Fruit fly (Drosophila melanogaster): ENCODE data around the gene Gabat.
A peak's percentile ranks its signal among the peaks of the same experiment; 100 is the strongest.

Gene Gabat

dm6 chr3L:20004442-20004869 lies 4.0 kb upstream of the Gabat start (continued):
- TF ChIP-seq chinmo (GFP tag; IDR thresholded peaks at IDR 0.05; ENCODE audit: partially characterized antibody): no peak
- TF ChIP-seq Sin3A (optimal IDR thresholded peaks at IDR 0.05): no peak
- TF ChIP-seq Doc3 (GFP tag; IDR thresholded peaks at IDR 0.05; ENCODE audit: partially characterized antibody): no peak; the same call in 2 of the 3 replicates
- peak; percentile 22; the same call in 1 of the 2 replicates for TF ChIP-seq CG13287 (GFP tag; IDR thresholded peaks at IDR 0.05; ENCODE audit: partially characterized antibody)
- no peak for TF ChIP-seq CG6689 (GFP tag; IDR thresholded peaks at IDR 0.05)
- no peak for TF ChIP-seq ase (GFP tag; IDR thresholded peaks at IDR 0.05)
- TF ChIP-seq CG30431 (GFP tag; optimal IDR thresholded peaks at IDR 0.05): no peak
- no peak for TF ChIP-seq Gsc (GFP tag; IDR thresholded peaks at IDR 0.05)
- TF ChIP-seq B-H2 (GFP tag; optimal IDR thresholded peaks at IDR 0.05): no peak
- TF ChIP-seq NC2β (GFP tag; optimal IDR thresholded peaks at IDR 0.05): no peak
- no peak for TF ChIP-seq gsb (GFP tag; IDR thresholded peaks at IDR 0.05)
- TF ChIP-seq CG3847 (GFP tag; IDR thresholded peaks at IDR 0.05): no peak
- peak; percentile 62 for TF ChIP-seq BEAF-32 (GFP tag; optimal IDR thresholded peaks at IDR 0.05)
- no peak for TF ChIP-seq psq (GFP tag; optimal IDR thresholded peaks at IDR 0.05)
- TF ChIP-seq seq (GFP tag; IDR thresholded peaks at IDR 0.05): no peak
- no peak for TF ChIP-seq CG16779 (GFP tag; IDR thresholded peaks at IDR 0.05)
- no peak for TF ChIP-seq tin (GFP tag; optimal IDR thresholded peaks at IDR 0.05)
- TF ChIP-seq kni (GFP tag; optimal IDR thresholded peaks at IDR 0.05): peak; percentile 55
- no peak for TF ChIP-seq CG17612 (GFP tag; IDR thresholded peaks at IDR 0.05)
- no peak for TF ChIP-seq CrebB (tag; optimal IDR thresholded peaks at IDR 0.05)
- peak; percentile 4 for TF ChIP-seq pzg (GFP tag; optimal IDR thresholded peaks at IDR 0.05)
- no peak for TF ChIP-seq Dip3 (GFP tag; optimal IDR thresholded peaks at IDR 0.05)
- TF ChIP-seq CG6765 (GFP tag; optimal IDR thresholded peaks at IDR 0.05): no peak
- TF ChIP-seq h (optimal IDR thresholded peaks at IDR 0.05): no peak
- TF ChIP-seq CG10431 (GFP tag; optimal IDR thresholded peaks at IDR 0.05): no peak
- TF ChIP-seq Hr39 (optimal IDR thresholded peaks at IDR 0.05): no peak
- no peak for TF ChIP-seq Sry-β (GFP tag; optimal IDR thresholded peaks at IDR 0.05)
- no peak for TF ChIP-seq wek (GFP tag; optimal IDR thresholded peaks at IDR 0.05)
- TF ChIP-seq Mrtf (GFP tag; IDR thresholded peaks at IDR 0.05): no peak
- no peak for TF ChIP-seq CG15011 (GFP tag; optimal IDR thresholded peaks at IDR 0.05)
- TF ChIP-seq CG10462 (GFP tag; optimal IDR thresholded peaks at IDR 0.05): no peak
- TF ChIP-seq inv (GFP tag; IDR thresholded peaks at IDR 0.05; ENCODE audit: partially characterized antibody): peak; percentile 23; the same call in 1 of the 2 replicates
- TF ChIP-seq CG31388 (GFP tag; optimal IDR thresholded peaks at IDR 0.05): no peak
- no peak for TF ChIP-seq D (optimal IDR thresholded peaks at IDR 0.05)
- no peak for TF ChIP-seq D (GFP tag; optimal IDR thresholded peaks at IDR 0.05)
- no peak for TF ChIP-seq al (GFP tag; IDR thresholded peaks at IDR 0.05)
- TF ChIP-seq CG5180 (GFP tag; optimal IDR thresholded peaks at IDR 0.05): no peak
- no peak for TF ChIP-seq ranshi (GFP tag; IDR thresholded peaks at IDR 0.05)
- TF ChIP-seq Ets97D (GFP tag; optimal IDR thresholded peaks at IDR 0.05): no peak
- TF ChIP-seq Meics (GFP tag; optimal IDR thresholded peaks at IDR 0.05): no peak
- TF ChIP-seq CG2202 (tag; optimal IDR thresholded peaks at IDR 0.05): peak; percentile 18
- TF ChIP-seq CG17186 (GFP tag; optimal IDR thresholded peaks at IDR 0.05): no peak
- TF ChIP-seq CG7745 (tag; optimal IDR thresholded peaks at IDR 0.05): no peak
- no peak for TF ChIP-seq her (GFP tag; optimal IDR thresholded peaks at IDR 0.05)
- no peak for TF ChIP-seq Abd-B (GFP tag; optimal IDR thresholded peaks at IDR 0.05)
- TF ChIP-seq CHES-1-like (GFP tag; optimal IDR thresholded peaks at IDR 0.05): no peak
- TF ChIP-seq da (GFP tag; optimal IDR thresholded peaks at IDR 0.05): no peak
- TF ChIP-seq Blimp-1 (GFP tag; optimal IDR thresholded peaks at IDR 0.05): no peak
- TF ChIP-seq Dref (GFP tag; IDR thresholded peaks at IDR 0.05): no peak
- peak; percentile 56 for TF ChIP-seq Scr (GFP tag; IDR thresholded peaks at IDR 0.05; ENCODE audit: partially characterized antibody)
- no peak for TF ChIP-seq Hr78 (GFP tag; optimal IDR thresholded peaks at IDR 0.05)
- no peak for TF ChIP-seq chif (GFP tag; optimal IDR thresholded peaks at IDR 0.05)
- no peak for TF ChIP-seq CG11398 (GFP tag; optimal IDR thresholded peaks at IDR 0.05)
